Fruit fly (Drosophila melanogaster) whole organism, pupa: ENCODE results near the gene CG3632.

Source experiments
- CG10348 ChIP-seq: fragments of 200-800 bp; sonication (Bioruptor generic); IDR thresholded peaks from 2 replicates; pipeline ENCODE4 v1.3.6; 2022; ENCODE audit warnings: missing biosample characterization, missing genetic modification characterization
- CG32121 ChIP-seq: fragments of 200-800 bp; sonication (Bioruptor generic); IDR thresholded peaks from 2 replicates; pipeline ENCODE4 v1.3.6; 2022; ENCODE audit warnings: missing biosample characterization, missing genetic modification characterization
- CG4496 ChIP-seq: fragments of 200-800 bp; sonication (Bioruptor generic); IDR thresholded peaks from 3 replicates; pipeline ENCODE4 v1.3.6; 2022; ENCODE audit warnings: missing biosample characterization, missing genetic modification characterization
- CG8159 ChIP-seq: fragments of 200-800 bp; sonication (Bioruptor generic); optimal IDR thresholded peaks from 3 replicates; lab custom pipeline; 2018; ENCODE audit warnings: missing biosample characterization, mild to moderate bottlenecking, missing genetic modification characterization, moderate library complexity
- CG9948 ChIP-seq: fragments of 200-800 bp; sonication (Bioruptor generic); optimal IDR thresholded peaks from 2 replicates; lab custom pipeline; 2018; ENCODE audit warnings: missing biosample characterization, mild to moderate bottlenecking, missing genetic modification characterization, moderate library complexity
- D1 ChIP-seq: fragments of 200-800 bp; sonication (Bioruptor generic); optimal IDR thresholded peaks from 2 replicates; lab custom pipeline; 2018; ENCODE audit warnings: missing biosample characterization, mild to moderate bottlenecking, missing genetic modification characterization, moderate library complexity
- Pif1A ChIP-seq: fragments of 200-800 bp; sonication (Bioruptor generic); optimal IDR thresholded peaks from 3 replicates; lab custom pipeline; 2016; ENCODE audit warnings: missing biosample characterization, missing genetic modification characterization
- Snoo ChIP-seq: fragments of 200-800 bp; sonication (Bioruptor generic); optimal IDR thresholded peaks from 3 replicates; lab custom pipeline; 2017; ENCODE audit warnings: missing biosample characterization, mild to moderate bottlenecking, missing genetic modification characterization, inconsistent platforms
- gl ChIP-seq: fragments of 200-800 bp; sonication (Bioruptor generic); optimal IDR thresholded peaks from 2 replicates; lab custom pipeline; 2018; ENCODE audit warnings: missing biosample characterization, mild to moderate bottlenecking, missing genetic modification characterization
- rn ChIP-seq: fragments of 200-800 bp; sonication (Bioruptor generic); IDR thresholded peaks from 2 replicates; pipeline ENCODE4 v1.3.6; 2022; ENCODE audit warnings: missing biosample characterization, missing genetic modification characterization

- TF ChIP-seq gl (tag; lab: Kevin White, UChicago) (no peak), Pif1A (GFP tag; lab: Kevin White, UChicago) (no peak), CG9948 (tag; lab: Kevin White, UChicago) (no peak), CG10348 (GFP tag; lab: Robert Waterston, UW) (no peak), Snoo (tag; lab: Kevin White, UChicago) (no peak), D1 (tag; lab: Kevin White, UChicago) (no peak), rn (GFP tag; lab: Robert Waterston, UW) (no peak), CG8159 (tag; lab: Kevin White, UChicago) (no peak), CG4496 (GFP tag; lab: Robert Waterston, UW) (no peak), CG32121 (GFP tag; lab: Robert Waterston, UW) (no peak)
These were observed 24.6 kb downstream of the CG3632 start for dm6 chrX:16321037-16321436.
